Fruit fly (Drosophila melanogaster) whole organism, prepupa: Measurements from ENCODE around the gene CG14441.

Experiments used
- Blimp-1 ChIP-seq: fragments of 200-800 bp; sonication (Bioruptor generic); optimal IDR thresholded peaks from 3 replicates; lab custom pipeline; 2017; ENCODE audit warnings: missing biosample characterization, missing genetic modification characterization, mild to moderate bottlenecking, moderate library complexity, missing genetic modification reagents
- CG10631 ChIP-seq: fragments of 200-800 bp; sonication (Bioruptor generic); optimal IDR thresholded peaks from 2 replicates; lab custom pipeline; 2016; ENCODE audit warnings: missing biosample characterization, missing genetic modification characterization
- CG10669 ChIP-seq: fragments of 200-800 bp; sonication (Bioruptor generic); optimal IDR thresholded peaks from 3 replicates; lab custom pipeline; 2018; ENCODE audit warnings: missing biosample characterization, mild to moderate bottlenecking, missing genetic modification characterization, moderate library complexity
- CG11294 ChIP-seq: fragments of 200-800 bp; sonication (Bioruptor generic); IDR thresholded peaks from 2 replicates; pipeline ENCODE4 v1.3.6; 2022; ENCODE audit warnings: missing biosample characterization, missing genetic modification characterization
- CG11902 ChIP-seq: fragments of 200-800 bp; sonication (Bioruptor generic); optimal IDR thresholded peaks from 3 replicates; lab custom pipeline; 2016; ENCODE audit warnings: missing biosample characterization, missing genetic modification characterization
- CG15336 ChIP-seq: fragments of 200-800 bp; sonication (Bioruptor generic); IDR thresholded peaks from 2 replicates; pipeline ENCODE4 v1.3.6; 2022; ENCODE audit warnings: missing biosample characterization, missing genetic modification characterization
- CG1621 ChIP-seq: fragments of 200-800 bp; sonication (Bioruptor generic); optimal IDR thresholded peaks from 3 replicates; lab custom pipeline; 2018; ENCODE audit warnings: missing biosample characterization, mild to moderate bottlenecking, missing genetic modification characterization
- CG3032 ChIP-seq: fragments of 200-800 bp; optimal IDR thresholded peaks from 2 replicates; lab custom pipeline; 2019; ENCODE audit warnings: missing biosample characterization, mild to moderate bottlenecking, missing genetic modification characterization, moderate library complexity
- CG31627 ChIP-seq: fragments of 200-800 bp; sonication (Bioruptor generic); optimal IDR thresholded peaks from 3 replicates; lab custom pipeline; 2016; ENCODE audit warnings: missing biosample characterization, missing genetic modification characterization
- CG32006 ChIP-seq: fragments of 200-800 bp; sonication (Bioruptor generic); optimal IDR thresholded peaks from 3 replicates; lab custom pipeline; 2017; ENCODE audit warnings: missing biosample characterization, mild to moderate bottlenecking, missing genetic modification characterization
- CG34406 ChIP-seq: fragments of 200-800 bp; sonication (Bioruptor generic); optimal IDR thresholded peaks from 3 replicates; lab custom pipeline; 2016; ENCODE audit warnings: missing biosample characterization, missing genetic modification characterization
- CG3919 ChIP-seq: fragments of 200-800 bp; sonication (Bioruptor generic); optimal IDR thresholded peaks from 3 replicates; lab custom pipeline; 2016; ENCODE audit warnings: missing biosample characterization, missing genetic modification characterization
- CG4318 ChIP-seq: fragments of 200-800 bp; sonication (Bioruptor generic); optimal IDR thresholded peaks from 3 replicates; lab custom pipeline; 2017; ENCODE audit warnings: missing biosample characterization, mild to moderate bottlenecking, missing genetic modification characterization
- CG6276 ChIP-seq: fragments of 200-800 bp; sonication (Bioruptor generic); optimal IDR thresholded peaks from 2 replicates; lab custom pipeline; 2017; ENCODE audit warnings: missing biosample characterization, mild to moderate bottlenecking, missing genetic modification characterization
- CG6808 ChIP-seq: fragments of 200-800 bp; sonication (Bioruptor generic); optimal IDR thresholded peaks from 3 replicates; lab custom pipeline; 2017; ENCODE audit warnings: missing biosample characterization, missing genetic modification characterization, mild to moderate bottlenecking, moderate library complexity, missing genetic modification reagents
- CG8119 ChIP-seq: fragments of 200-800 bp; sonication (Bioruptor generic); IDR thresholded peaks from 3 replicates; pipeline ENCODE4 v1.3.6; 2022; ENCODE audit warnings: missing biosample characterization, missing genetic modification characterization
- CG8319 ChIP-seq: fragments of 200-800 bp; sonication (Bioruptor generic); optimal IDR thresholded peaks from 3 replicates; lab custom pipeline; 2016; ENCODE audit warnings: missing biosample characterization, missing genetic modification characterization
- CG8632 ChIP-seq: fragments of 200-800 bp; sonication (Bioruptor generic); optimal IDR thresholded peaks from 3 replicates; lab custom pipeline; 2016; ENCODE audit warnings: missing biosample characterization, missing genetic modification characterization
- Eip75B ChIP-seq: fragments of 200-800 bp; sonication (Bioruptor generic); optimal IDR thresholded peaks from 3 replicates; lab custom pipeline; 2016; ENCODE audit warnings: missing biosample characterization, missing genetic modification characterization
- Eip78C ChIP-seq: fragments of 200-800 bp; sonication (Bioruptor generic); peaks from one replicate; lab custom pipeline; 2016; ENCODE audit warnings: missing biosample characterization, missing genetic modification characterization
- Ets21C ChIP-seq: fragments of 200-800 bp; sonication (Bioruptor generic); optimal IDR thresholded peaks from 3 replicates; lab custom pipeline; 2016; ENCODE audit warnings: missing biosample characterization, missing genetic modification characterization
- Ets96B ChIP-seq: fragments of 200-800 bp; optimal IDR thresholded peaks from 2 replicates; lab custom pipeline; 2019; ENCODE audit warnings: missing biosample characterization, mild to moderate bottlenecking, missing genetic modification characterization, moderate library complexity
- Gug ChIP-seq: fragments of 200-800 bp; sonication (Bioruptor generic); IDR thresholded peaks from 2 replicates; pipeline ENCODE4 v1.3.6; 2022; ENCODE audit warnings: missing biosample characterization, missing genetic modification characterization
- Hr38 ChIP-seq: sonication (Bioruptor generic); optimal IDR thresholded peaks from 2 replicates; lab custom pipeline; 2016; ENCODE audit warnings: missing biosample characterization, missing genetic modification characterization
- Hr4 ChIP-seq: fragments of 200-800 bp; sonication (Bioruptor generic); optimal IDR thresholded peaks from 3 replicates; lab custom pipeline; 2016; ENCODE audit warnings: missing biosample characterization, missing genetic modification characterization
- OdsH ChIP-seq: fragments of 200-800 bp; sonication (Bioruptor generic); optimal IDR thresholded peaks from 3 replicates; lab custom pipeline; 2016; ENCODE audit warnings: missing biosample characterization, missing genetic modification characterization
- Sox14 ChIP-seq: fragments of 200-800 bp; sonication (Bioruptor generic); optimal IDR thresholded peaks from 3 replicates; lab custom pipeline; 2016; ENCODE audit warnings: missing biosample characterization, missing genetic modification characterization
- achi ChIP-seq: fragments of 200-800 bp; sonication (Bioruptor generic); optimal IDR thresholded peaks from 3 replicates; lab custom pipeline; 2016; ENCODE audit warnings: missing biosample characterization, missing genetic modification characterization
- acj6 ChIP-seq: fragments of 200-800 bp; sonication (Bioruptor generic); optimal IDR thresholded peaks from 3 replicates; lab custom pipeline; 2016; ENCODE audit warnings: missing biosample characterization, missing genetic modification characterization
- cyc ChIP-seq: fragments of 200-800 bp; sonication (Bioruptor generic); optimal IDR thresholded peaks from 3 replicates; lab custom pipeline; 2016; ENCODE audit warnings: missing biosample characterization, missing genetic modification characterization
- dac ChIP-seq: fragments of 200-800 bp; sonication (Bioruptor generic); optimal IDR thresholded peaks from 2 replicates; lab custom pipeline; 2017; ENCODE audit warnings: missing biosample characterization, mild to moderate bottlenecking, missing genetic modification characterization
- dsx ChIP-seq: fragments of 200-800 bp; optimal IDR thresholded peaks from 3 replicates; lab custom pipeline; 2019; ENCODE audit warnings: missing biosample characterization, mild to moderate bottlenecking, missing genetic modification characterization, moderate library complexity; ENCODE audit not compliant: poor library complexity, severe bottlenecking
- eg ChIP-seq: fragments of 200-800 bp; sonication (Bioruptor generic); IDR thresholded peaks from 3 replicates; pipeline ENCODE4 v1.3.6; 2022; ENCODE audit warnings: missing biosample characterization, missing genetic modification characterization
- fd59A ChIP-seq: fragments of 200-800 bp; sonication (Bioruptor generic); optimal IDR thresholded peaks from 2 replicates; lab custom pipeline; 2017; ENCODE audit warnings: missing biosample characterization, mild to moderate bottlenecking, missing genetic modification characterization, missing genetic modification reagents
- fd85E ChIP-seq: fragments of 200-800 bp; sonication (Bioruptor generic); optimal IDR thresholded peaks from 3 replicates; lab custom pipeline; 2016; ENCODE audit warnings: missing biosample characterization, missing genetic modification characterization
- fkh ChIP-seq: fragments of 200-800 bp; sonication (Bioruptor generic); optimal IDR thresholded peaks from 3 replicates; lab custom pipeline; 2017; ENCODE audit warnings: missing biosample characterization, mild to moderate bottlenecking, missing genetic modification characterization, moderate library complexity
- lz ChIP-seq: fragments of 200-800 bp; sonication (Bioruptor generic); optimal IDR thresholded peaks from 3 replicates; lab custom pipeline; 2016; ENCODE audit warnings: missing biosample characterization, missing genetic modification characterization
- net ChIP-seq: fragments of 200-800 bp; sonication (Bioruptor generic); optimal IDR thresholded peaks from 3 replicates; lab custom pipeline; 2016; ENCODE audit warnings: missing biosample characterization, missing genetic modification characterization
- pdm3 ChIP-seq: fragments of 200-800 bp; sonication (Bioruptor generic); optimal IDR thresholded peaks from 3 replicates; lab custom pipeline; 2016; ENCODE audit warnings: missing biosample characterization, missing genetic modification characterization
- salr ChIP-seq, 2 experiments: fragments of 200-800 bp; sonication (Bioruptor generic); optimal IDR thresholded peaks; 3 replicates each; lab custom pipeline; 2016 to 2018; ENCODE audit warnings: missing biosample characterization in 2 of 2, missing genetic modification characterization in 2 of 2, mild to moderate bottlenecking in 1 of 2
- spab ChIP-seq: fragments of 200-800 bp; sonication (Bioruptor generic); optimal IDR thresholded peaks from 2 replicates; lab custom pipeline; 2017; ENCODE audit warnings: missing biosample characterization, mild to moderate bottlenecking, missing genetic modification characterization, missing genetic modification reagents
- ss ChIP-seq, 2 experiments: fragments of 200-800 bp; sonication (Bioruptor generic); optimal IDR thresholded peaks; 2 replicates in 1 of 2; 3 replicates in 1 of 2; lab custom pipeline; 2017 to 2018; ENCODE audit warnings: mild to moderate bottlenecking in 2 of 2, missing biosample characterization in 2 of 2, missing genetic modification characterization in 2 of 2, moderate library complexity in 1 of 2
- svp ChIP-seq: fragments of 200-800 bp; sonication (Bioruptor generic); peaks from one replicate; lab custom pipeline; 2016; ENCODE audit warnings: missing biosample characterization, missing genetic modification characterization
- vri ChIP-seq: fragments of 200-800 bp; sonication (Bioruptor generic); optimal IDR thresholded peaks from 3 replicates; lab custom pipeline; 2016; ENCODE audit warnings: missing biosample characterization, mild to moderate bottlenecking, missing genetic modification characterization

Gene CG14441

dm6 chrX:6661392-6661837, 37.9 kb upstream of the CG14441 start, which contains the start of the genes CG3224 and Ctr1A (continued):
- no peak for TF ChIP-seq OdsH (GFP tag; lab: Kevin White, UChicago)
- TF ChIP-seq CG11294 (GFP tag; lab: Robert Waterston, UW): no peak
- TF ChIP-seq eg (GFP tag; lab: Robert Waterston, UW): no peak
- peak; percentile 3 for TF ChIP-seq Eip75B (GFP tag; lab: Kevin White, UChicago)
- no peak for TF ChIP-seq Blimp-1
- TF ChIP-seq Hr38 (GFP tag; lab: Kevin White, UChicago): no peak
- TF ChIP-seq CG6808: no peak
- no peak for TF ChIP-seq achi (GFP tag; lab: Kevin White, UChicago)
- no peak for TF ChIP-seq Ets21C (GFP tag; lab: Kevin White, UChicago)
- no peak for TF ChIP-seq Ets96B
- TF ChIP-seq CG4318 (GFP tag; lab: Kevin White, UChicago): no peak
- no peak for TF ChIP-seq CG8319 (GFP tag; lab: Kevin White, UChicago)
- TF ChIP-seq vri (GFP tag; lab: Kevin White, UChicago): peak; percentile 1
- no peak for TF ChIP-seq Gug
- TF ChIP-seq CG34406 (GFP tag; lab: Kevin White, UChicago): no peak
- no peak for TF ChIP-seq net (GFP tag; lab: Kevin White, UChicago)
- TF ChIP-seq spab: no peak
- no peak for TF ChIP-seq CG11902 (GFP tag; lab: Kevin White, UChicago)
- peak; percentile 53 for TF ChIP-seq Eip78C (GFP tag; lab: Kevin White, UChicago)
- TF ChIP-seq acj6 (GFP tag; lab: Kevin White, UChicago): no peak
- TF ChIP-seq CG8119 (GFP tag; lab: Robert Waterston, UW): no peak; the same call in 2 of the 3 replicates
- TF ChIP-seq salr (GFP tag; optimal IDR thresholded peaks at IDR 0.05; lab: Kevin White, UChicago): no peak
- TF ChIP-seq CG8632 (GFP tag; lab: Kevin White, UChicago): no peak
- no peak for TF ChIP-seq CG1621 (tag; lab: Kevin White, UChicago)
- TF ChIP-seq, all 60 proteins: peak for 9

- TF ChIP-seq dsx (GFP tag; lab: Kevin White, UChicago) (no peak), Sox14 (peak; percentile 9), CG15336 (GFP tag; lab: Robert Waterston, UW) (0 out of 2 replicates have a peak, but pooled peaks have one; percentile 2), dac (peak; percentile 2), fd85E (GFP tag; lab: Kevin White, UChicago) (no peak), fkh (GFP tag; lab: Kevin White, UChicago) (no peak), CG10669 (GFP tag; lab: Kevin White, UChicago) (no peak), pdm3 (GFP tag; lab: Kevin White, UChicago) (peak; percentile 12), ss (GFP tag; optimal IDR thresholded peaks at IDR 0.05; lab: Kevin White, UChicago) (no peak), CG32006 (peak; percentile 15), spab (no peak), lz (no peak), Hr4 (GFP tag; lab: Kevin White, UChicago) (peak; percentile 15), CG3032 (tag; lab: Kevin White, UChicago) (no peak), CG3919 (GFP tag; lab: Kevin White, UChicago) (no peak), CG10631 (peak; percentile 0), salr (GFP tag; optimal IDR thresholded peaks at IDR 0.05; lab: Kevin White, UChicago) (no peak), CG6276 (peak; percentile 35), cyc (no peak), achi (GFP tag; lab: Kevin White, UChicago) (no peak), svp (peak; percentile 74), eg (GFP tag; lab: Robert Waterston, UW) (peak; percentile 44; the same call in 1 of the 3 replicates), CG31627 (GFP tag; lab: Kevin White, UChicago) (no peak), Eip78C (GFP tag; lab: Kevin White, UChicago) (peak; percentile 34), fd59A (no peak)
Observed at dm6 chrX:6661880-6662279, 37.4 kb upstream of the CG14441 start.
